Worm (Caenorhabditis elegans): ENCODE measurements around the gene ech-4.

DNA sequence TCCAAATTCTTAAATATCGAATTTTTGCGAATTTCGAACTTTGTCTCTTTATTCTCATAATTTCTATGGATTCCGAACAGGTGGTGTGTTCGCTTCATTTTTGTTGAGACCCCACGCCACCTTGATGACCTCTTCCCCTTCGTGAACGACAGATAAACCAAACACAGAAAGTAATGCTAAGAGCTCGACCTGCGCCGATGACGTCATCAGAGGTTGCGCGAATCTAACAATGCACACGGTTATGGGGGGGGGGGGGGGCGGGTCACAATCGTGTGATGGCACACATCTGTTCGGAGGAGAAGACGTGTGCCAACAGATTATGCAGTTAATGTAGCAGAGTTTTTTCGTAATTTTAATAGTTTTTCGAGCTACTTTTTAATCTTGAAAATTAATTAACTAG lies 36.6 kb upstream of the ech-4 start:
- no peak for TF ChIP-seq sox-4 (tag; optimal IDR thresholded peaks at IDR 0.05)
- TF ChIP-seq T23F11.4 (GFP tag; optimal IDR thresholded peaks at IDR 0.05): no peak
- no peak for TF ChIP-seq ref-2 (tag; optimal IDR thresholded peaks at IDR 0.05)
- no peak for TF ChIP-seq fkh-6 (tag; optimal IDR thresholded peaks at IDR 0.05)
- no peak for TF ChIP-seq nfya-1 (tag; optimal IDR thresholded peaks at IDR 0.05)
- TF ChIP-seq ceh-18 (tag; optimal IDR thresholded peaks at IDR 0.05): no peak
- TF ChIP-seq K02D7.2 (tag; optimal IDR thresholded peaks at IDR 0.05): no peak
- TF ChIP-seq lim-6 (tag; optimal IDR thresholded peaks at IDR 0.05): no peak
- TF ChIP-seq pros-1 (tag; optimal IDR thresholded peaks at IDR 0.05): no peak
- no peak for TF ChIP-seq ceh-9 (tag; optimal IDR thresholded peaks at IDR 0.05)
- TF ChIP-seq madf-2 (tag; optimal IDR thresholded peaks at IDR 0.05): no peak

Measured in whole organism, late embryonic.